Worm (Caenorhabditis elegans) whole organism, midembryonic: ENCODE data around the gene sru-21.

Experiments
- T22C8.4 ChIP-seq: fragments of 200-800 bp; sonication (Bioruptor generic); IDR thresholded peaks from 2 replicates; pipeline ENCODE4 v1.3.6; 2022; ENCODE audit warnings: missing genetic modification characterization, missing compliant biosample characterization
- cog-1 ChIP-seq: sonication (generic microtip); optimal IDR thresholded peaks from 2 replicates; lab custom pipeline; 2016; ENCODE audit warnings: missing genetic modification characterization, missing compliant biosample characterization
- flt-1 ChIP-seq: fragments of 200-800 bp; sonication (Bioruptor generic); IDR thresholded peaks from 2 replicates; pipeline ENCODE4 v1.3.6; 2022; ENCODE audit warnings: missing genetic modification characterization, missing compliant biosample characterization
- klf-2 ChIP-seq: fragments of 200-800 bp; sonication (Bioruptor generic); conservative IDR thresholded peaks from 2 replicates; pipeline ENCODE4 v1.3.6; 2022; ENCODE audit warnings: missing genetic modification reagents, missing genetic modification characterization, missing compliant biosample characterization
- med-1 ChIP-seq: sonication (generic microtip); optimal IDR thresholded peaks from 2 replicates; lab custom pipeline; 2017; ENCODE audit warnings: missing genetic modification characterization, mild to moderate bottlenecking, missing compliant biosample characterization, antibody characterized with exemption, missing genetic modification reagents; ENCODE audit not compliant: insufficient read depth
- ref-1 ChIP-seq: fragments of 200-800 bp; sonication (Bioruptor generic); conservative IDR thresholded peaks from 2 replicates; pipeline ENCODE4 v1.3.6; 2022; ENCODE audit warnings: missing genetic modification reagents, missing genetic modification characterization, missing compliant biosample characterization
- tab-1 ChIP-seq: fragments of 200-800 bp; sonication (Bioruptor generic); IDR thresholded peaks from 2 replicates; pipeline ENCODE4 v1.3.6; 2022; ENCODE audit warnings: missing genetic modification characterization, missing compliant biosample characterization

- TF ChIP-seq ref-1 (no peak), cog-1 (tag; lab: Kevin White, UChicago) (no peak), klf-2 (GFP tag; lab: Robert Waterston, UW) (no peak), tab-1 (GFP tag; lab: Robert Waterston, UW) (no peak), flt-1 (GFP tag; lab: Robert Waterston, UW) (no peak), med-1 (GFP tag; lab: Kevin White, UChicago) (no peak), T22C8.4 (GFP tag; lab: Robert Waterston, UW) (no peak)
Measured at ce11 chrIV:13582909-13583308, 43.7 kb upstream of the sru-21 start, which contains the start of gene sru-12.
